Fruit fly (Drosophila melanogaster) whole organism, embryonic: ENCODE data around the gene CG45002.

Experiments used
- CG10209 ChIP-seq: fragments of 200-800 bp; sonication (Bioruptor generic); optimal IDR thresholded peaks from 3 replicates; lab custom pipeline; 2017; ENCODE audit warnings: missing biosample characterization, mild to moderate bottlenecking, missing genetic modification characterization, missing genetic modification reagents
- CG11398 ChIP-seq: fragments of 200-800 bp; sonication (Bioruptor generic); optimal IDR thresholded peaks from 2 replicates; lab custom pipeline; 2016; ENCODE audit warnings: missing biosample characterization, missing genetic modification characterization
- CG11723 ChIP-seq: fragments of 200-800 bp; sonication (Bioruptor generic); optimal IDR thresholded peaks from 2 replicates; lab custom pipeline; 2017; ENCODE audit warnings: missing biosample characterization, mild to moderate bottlenecking, missing genetic modification characterization
- CG12391 ChIP-seq: fragments of 200-800 bp; sonication (Bioruptor generic); optimal IDR thresholded peaks from 3 replicates; lab custom pipeline; 2018; ENCODE audit warnings: missing biosample characterization, mild to moderate bottlenecking, missing genetic modification characterization, moderate library complexity
- CG14441 ChIP-seq: fragments of 200-800 bp; sonication (Bioruptor generic); IDR thresholded peaks from 2 replicates; pipeline ENCODE4 v1.3.6; 2022; ENCODE audit warnings: missing biosample characterization, missing genetic modification characterization
- CG15269 ChIP-seq: fragments of 200-800 bp; sonication (Bioruptor generic); optimal IDR thresholded peaks from 2 replicates; lab custom pipeline; 2018; ENCODE audit warnings: missing biosample characterization, mild to moderate bottlenecking, missing genetic modification characterization, moderate library complexity
- CG15479 ChIP-seq: fragments of 200-800 bp; sonication (Bioruptor generic); optimal IDR thresholded peaks from 3 replicates; lab custom pipeline; 2019; ENCODE audit warnings: missing biosample characterization, mild to moderate bottlenecking, missing genetic modification characterization, moderate library complexity
- CG1832 ChIP-seq: fragments of 200-800 bp; sonication (Bioruptor generic); optimal IDR thresholded peaks from 2 replicates; lab custom pipeline; 2017; ENCODE audit warnings: missing biosample characterization, mild to moderate bottlenecking, missing genetic modification characterization, inconsistent platforms
- CG18476 ChIP-seq: fragments of 200-800 bp; sonication (Bioruptor generic); optimal IDR thresholded peaks from 2 replicates; lab custom pipeline; 2016; ENCODE audit warnings: missing biosample characterization, mild to moderate bottlenecking, missing genetic modification characterization
- CG18764 ChIP-seq: fragments of 200-800 bp; sonication (Bioruptor generic); optimal IDR thresholded peaks from 3 replicates; lab custom pipeline; 2016; ENCODE audit warnings: missing biosample characterization, missing genetic modification characterization
- CG4328 ChIP-seq: fragments of 200-800 bp; sonication (Bioruptor generic); optimal IDR thresholded peaks from 3 replicates; lab custom pipeline; 2017; ENCODE audit warnings: missing biosample characterization, missing genetic modification reagents, missing genetic modification characterization
- CG6765 ChIP-seq: fragments of 200-800 bp; sonication (Bioruptor generic); optimal IDR thresholded peaks from 3 replicates; lab custom pipeline; 2017; ENCODE audit warnings: missing biosample characterization, mild to moderate bottlenecking, missing genetic modification characterization
- CG7357 ChIP-seq: fragments of 200-800 bp; sonication (Bioruptor generic); IDR thresholded peaks from 3 replicates; pipeline ENCODE4 v1.3.6; 2022; ENCODE audit warnings: missing biosample characterization, missing genetic modification characterization
- CG9932 ChIP-seq: fragments of 200-800 bp; sonication (Bioruptor generic); IDR thresholded peaks from 2 replicates; pipeline ENCODE4 v1.3.6; 2022; ENCODE audit warnings: missing biosample characterization, missing genetic modification characterization
- D ChIP-seq, 2 experiments: fragments of 200-800 bp in 1 of 2; fragments of >200 bp in 1 of 2; sonication (Bioruptor generic) in 1 of 2; optimal IDR thresholded peaks; 2 replicates in 1 of 2; 3 replicates in 1 of 2; lab custom pipeline; 2017; ENCODE audit warnings: mild to moderate bottlenecking in 1 of 2, missing biosample characterization in 1 of 2, missing genetic modification characterization in 1 of 2, missing genetic modification reagents in 1 of 2
- Fer1 ChIP-seq: fragments of 200-800 bp; sonication (Bioruptor generic); optimal IDR thresholded peaks from 2 replicates; lab custom pipeline; 2017; ENCODE audit warnings: missing biosample characterization, mild to moderate bottlenecking, missing genetic modification characterization
- Gug ChIP-seq: fragments of 200-800 bp; sonication (Bioruptor generic); IDR thresholded peaks from 4 replicates; pipeline ENCODE4 v1.3.6; 2022; ENCODE audit warnings: missing biosample characterization, missing genetic modification characterization
- HmgD ChIP-seq: fragments of 200-800 bp; sonication (Bioruptor generic); optimal IDR thresholded peaks from 3 replicates; lab custom pipeline; 2016; ENCODE audit warnings: missing biosample characterization, missing genetic modification characterization
- Scr ChIP-seq: fragments of 200-800 bp; sonication (Bioruptor generic); IDR thresholded peaks from 2 replicates; pipeline ENCODE4 v1.3.6; 2022; ENCODE audit warnings: missing biosample characterization, missing genetic modification characterization; ENCODE audit not compliant: partially characterized antibody
- Sin3A ChIP-seq: fragments of >200 bp; optimal IDR thresholded peaks from 2 replicates; lab custom pipeline; 2018
- Trl ChIP-seq, 3 experiments: fragments of >200 bp in 2 of 3; fragments of 200-800 bp in 1 of 3; sonication (Bioruptor generic) in 1 of 3; optimal IDR thresholded peaks; 2 replicates in 1 of 3; 3 replicates in 2 of 3; lab custom pipeline; 2016 to 2017; ENCODE audit warnings: missing biosample characterization in 1 of 3, missing genetic modification characterization in 1 of 3
- Xrp1 ChIP-seq: fragments of 200-800 bp; sonication (Bioruptor generic); IDR thresholded peaks from 2 replicates; pipeline ENCODE4 v1.3.6; 2022; ENCODE audit warnings: missing biosample characterization, missing genetic modification characterization
- ac ChIP-seq: fragments of 200-800 bp; sonication (Bioruptor generic); optimal IDR thresholded peaks from 3 replicates; lab custom pipeline; 2017; ENCODE audit warnings: missing biosample characterization, mild to moderate bottlenecking, missing genetic modification characterization
- az2 ChIP-seq: fragments of 200-800 bp; sonication (Bioruptor generic); optimal IDR thresholded peaks from 3 replicates; lab custom pipeline; 2016; ENCODE audit warnings: missing biosample characterization, missing genetic modification characterization
- cg ChIP-seq: fragments of 200-800 bp; sonication (Bioruptor generic); optimal IDR thresholded peaks from 3 replicates; lab custom pipeline; 2019; ENCODE audit warnings: missing biosample characterization, mild to moderate bottlenecking, missing genetic modification characterization, moderate library complexity
- chinmo ChIP-seq: fragments of 200-800 bp; sonication (Bioruptor generic); IDR thresholded peaks from 4 replicates; pipeline ENCODE4 v1.3.6; 2022; ENCODE audit warnings: missing biosample characterization, missing genetic modification characterization; ENCODE audit not compliant: partially characterized antibody
- exex ChIP-seq: fragments of 200-800 bp; sonication (Bioruptor generic); optimal IDR thresholded peaks from 4 replicates; lab custom pipeline; 2018; ENCODE audit warnings: missing biosample characterization, mild to moderate bottlenecking, missing genetic modification characterization, moderate library complexity
- gce ChIP-seq: fragments of 200-800 bp; sonication (Bioruptor generic); IDR thresholded peaks from 3 replicates; pipeline ENCODE4 v1.3.6; 2022; ENCODE audit warnings: missing biosample characterization, missing genetic modification characterization
- gt ChIP-seq: fragments of 200-800 bp; sonication (Bioruptor generic); IDR thresholded peaks from 2 replicates; pipeline ENCODE4 v1.3.6; 2022; ENCODE audit warnings: missing biosample characterization, missing genetic modification characterization
- kay ChIP-seq: fragments of 200-800 bp; sonication (Bioruptor generic); optimal IDR thresholded peaks from 2 replicates; lab custom pipeline; 2016; ENCODE audit warnings: missing biosample characterization, missing genetic modification characterization
- kni ChIP-seq: fragments of 200-800 bp; sonication (Bioruptor generic); optimal IDR thresholded peaks from 3 replicates; lab custom pipeline; 2017; ENCODE audit warnings: mild to moderate bottlenecking, missing biosample characterization, missing genetic modification reagents, missing genetic modification characterization
- luna ChIP-seq: fragments of 200-800 bp; sonication (Bioruptor generic); optimal IDR thresholded peaks from 2 replicates; lab custom pipeline; 2016; ENCODE audit warnings: missing biosample characterization, missing genetic modification characterization
- nom ChIP-seq: fragments of 200-800 bp; sonication (Bioruptor generic); optimal IDR thresholded peaks from 2 replicates; lab custom pipeline; 2017; ENCODE audit warnings: missing biosample characterization, missing genetic modification characterization, mild to moderate bottlenecking, moderate library complexity, missing genetic modification reagents
- pum ChIP-seq: fragments of 200-800 bp; sonication (Bioruptor generic); optimal IDR thresholded peaks from 2 replicates; lab custom pipeline; 2016; ENCODE audit warnings: missing biosample characterization, missing genetic modification characterization
- rib ChIP-seq: fragments of 200-800 bp; sonication (Bioruptor generic); IDR thresholded peaks from 2 replicates; pipeline ENCODE4 v1.3.6; 2022; ENCODE audit warnings: missing biosample characterization, missing genetic modification characterization
- sd ChIP-seq: fragments of 200-800 bp; sonication (Bioruptor generic); optimal IDR thresholded peaks from 3 replicates; lab custom pipeline; 2018; ENCODE audit warnings: missing biosample characterization, mild to moderate bottlenecking, missing genetic modification characterization, moderate library complexity
- sens ChIP-seq: fragments of 200-800 bp; sonication (Bioruptor generic); peaks from one replicate; lab custom pipeline; 2016; ENCODE audit warnings: missing biosample characterization, missing genetic modification characterization
- seq ChIP-seq: fragments of 200-800 bp; sonication (Bioruptor generic); IDR thresholded peaks from 2 replicates; pipeline ENCODE4 v1.3.6; 2022; ENCODE audit warnings: missing biosample characterization, missing genetic modification characterization
- sisA ChIP-seq: fragments of 200-800 bp; sonication (Bioruptor generic); IDR thresholded peaks from 2 replicates; pipeline ENCODE4 v1.3.6; 2022; ENCODE audit warnings: missing biosample characterization, missing genetic modification characterization
- sna ChIP-seq: fragments of 200-800 bp; sonication (Bioruptor generic); IDR thresholded peaks from 2 replicates; pipeline ENCODE4 v1.3.6; 2022; ENCODE audit warnings: missing biosample characterization, missing genetic modification characterization; ENCODE audit not compliant: partially characterized antibody
- so ChIP-seq: fragments of 200-800 bp; sonication (Bioruptor generic); IDR thresholded peaks from 3 replicates; pipeline ENCODE4 v1.3.6; 2022; ENCODE audit warnings: missing biosample characterization, missing genetic modification characterization
- ssp ChIP-seq: fragments of 200-800 bp; sonication (Bioruptor generic); IDR thresholded peaks from 2 replicates; pipeline ENCODE4 v1.3.6; 2022; ENCODE audit warnings: missing biosample characterization, missing genetic modification characterization
- unpg ChIP-seq: fragments of 200-800 bp; sonication (Bioruptor generic); optimal IDR thresholded peaks from 3 replicates; lab custom pipeline; 2018; ENCODE audit warnings: missing biosample characterization, mild to moderate bottlenecking, missing genetic modification characterization, moderate library complexity

CG45002 gene

dm6 chrX:16944049-16944532, 122.4 kb downstream of the CG45002 start (continued):
- no peak for TF ChIP-seq pum (GFP tag; lab: Kevin White, UChicago)
- TF ChIP-seq CG15269 (tag; lab: Kevin White, UChicago) = peak; percentile 88
- TF ChIP-seq CG10209 (GFP tag; lab: Kevin White, UChicago) = peak; percentile 66
- no peak for TF ChIP-seq gce (GFP tag; lab: Robert Waterston, UW)
- peak; percentile 40; the same call in 1 of the 3 replicates for TF ChIP-seq CG7357 (GFP tag; lab: Robert Waterston, UW)
- TF ChIP-seq Gug = no peak
- peak; percentile 19 for TF ChIP-seq az2 (GFP tag; lab: Kevin White, UChicago)
- no peak for TF ChIP-seq luna (GFP tag; lab: Kevin White, UChicago)
- TF ChIP-seq CG11723 (GFP tag; lab: Kevin White, UChicago) = no peak
- peak; percentile 71 for TF ChIP-seq CG12391 (tag; lab: Kevin White, UChicago)
- TF ChIP-seq unpg (GFP tag; lab: Kevin White, UChicago) = peak; percentile 81
- TF ChIP-seq cg (GFP tag; lab: Kevin White, UChicago) = no peak
- no peak for TF ChIP-seq seq (GFP tag; lab: Robert Waterston, UW)
- no peak for TF ChIP-seq HmgD (GFP tag; lab: Kevin White, UChicago)
- TF ChIP-seq CG6765 = peak; percentile 42
- peak; percentile 48 for TF ChIP-seq CG9932 (GFP tag; lab: Robert Waterston, UW)
- TF ChIP-seq Fer1 = peak; percentile 82
- TF ChIP-seq Sin3A = no peak
- no peak for TF ChIP-seq CG18476 (GFP tag; lab: Kevin White, UChicago)
- peak; percentile 84 for TF ChIP-seq exex (tag; lab: Kevin White, UChicago)
- TF ChIP-seq ssp (GFP tag; lab: Robert Waterston, UW) = 0 out of 2 replicates have a peak, but pooled peaks have one; percentile 11
- peak; percentile 14 for TF ChIP-seq sens (GFP tag; lab: Kevin White, UChicago)

- TF ChIP-seq cg (GFP tag; lab: Kevin White, UChicago) = peak; percentile 82
- TF ChIP-seq kni = peak; percentile 51
- peak; percentile 27 for TF ChIP-seq nom (GFP tag; lab: Kevin White, UChicago)
- TF ChIP-seq sisA (GFP tag; lab: Robert Waterston, UW) = no peak
- TF ChIP-seq sd (tag; lab: Kevin White, UChicago) = peak; percentile 95
- peak; percentile 29 to 78 for TF ChIP-seq Trl (optimal IDR thresholded peaks at IDR 0.05; lab: Kevin White, UChicago)
- no peak for TF ChIP-seq Trl (GFP tag; optimal IDR thresholded peaks at IDR 0.05; lab: Kevin White, UChicago)
- peak; percentile 23 for TF ChIP-seq CG15479 (GFP tag; lab: Kevin White, UChicago)
- no peak for TF ChIP-seq Scr (GFP tag; lab: Robert Waterston, UW)
- no peak for TF ChIP-seq ac
- TF ChIP-seq HmgD (GFP tag; lab: Kevin White, UChicago) = no peak
- TF ChIP-seq CG18764 (GFP tag; lab: Kevin White, UChicago) = no peak
- TF ChIP-seq gt (GFP tag; lab: Robert Waterston, UW) = no peak
- no peak for TF ChIP-seq D (optimal IDR thresholded peaks at IDR 0.05; lab: Kevin White, UChicago)
- peak; percentile 42 for TF ChIP-seq D (GFP tag; optimal IDR thresholded peaks at IDR 0.05; lab: Kevin White, UChicago)
- no peak for TF ChIP-seq CG11398 (GFP tag; lab: Kevin White, UChicago)
- TF ChIP-seq so (GFP tag; lab: Robert Waterston, UW) = no peak
- TF ChIP-seq CG14441 (GFP tag; lab: Robert Waterston, UW) = 0 out of 2 replicates have a peak, but pooled peaks have one; percentile 1
- peak; percentile 51 for TF ChIP-seq kay (GFP tag; lab: Kevin White, UChicago)
- peak; percentile 67 for TF ChIP-seq CG1832
- no peak for TF ChIP-seq CG4328 (GFP tag; lab: Kevin White, UChicago)
- TF ChIP-seq sna = no peak
- 0 out of 4 replicates have a peak, but pooled peaks have one; percentile 50 for TF ChIP-seq chinmo (GFP tag; lab: Robert Waterston, UW)
- 0 out of 2 replicates have a peak, but pooled peaks have one; percentile 15 for TF ChIP-seq Xrp1
- TF ChIP-seq rib (GFP tag; lab: Robert Waterston, UW) = 0 out of 2 replicates have a peak, but pooled peaks have one; percentile 2
- TF ChIP-seq, all 482 proteins: peak for 13
Observed at dm6 chrX:16943515-16943850, 123.0 kb downstream of the CG45002 start.
